Fruit fly (Drosophila melanogaster) whole organism, embryonic: ENCODE data around the gene RpL32.

Source experiments
- Awh ChIP-seq: fragments of 200-800 bp; sonication (Bioruptor generic); IDR thresholded peaks from 2 replicates; pipeline ENCODE4, ENCODE4 v1.3.6; 2022; ENCODE audit warnings: missing biosample characterization, missing genetic modification characterization
- Bdp1 ChIP-seq: fragments of 200-800 bp; sonication (Bioruptor generic); optimal IDR thresholded peaks from 3 replicates; lab custom pipeline; 2016; ENCODE audit warnings: missing biosample characterization, missing genetic modification characterization
- CG10209 ChIP-seq: fragments of 200-800 bp; sonication (Bioruptor generic); optimal IDR thresholded peaks from 3 replicates; lab custom pipeline; 2017; ENCODE audit warnings: missing biosample characterization, mild to moderate bottlenecking, missing genetic modification characterization, missing genetic modification reagents
- CG10321 ChIP-seq: fragments of 200-800 bp; sonication (Bioruptor generic); IDR thresholded peaks from 2 replicates; pipeline ENCODE4 v1.3.6; 2022; ENCODE audit warnings: missing biosample characterization, missing genetic modification characterization
- CG10543 ChIP-seq: fragments of 200-800 bp; sonication (Bioruptor generic); optimal IDR thresholded peaks from 3 replicates; lab custom pipeline; 2017; ENCODE audit warnings: missing biosample characterization, mild to moderate bottlenecking, missing genetic modification characterization, moderate library complexity
- CG11247 ChIP-seq: fragments of 200-800 bp; sonication (Bioruptor generic); IDR thresholded peaks from 2 replicates; pipeline ENCODE4 v1.3.6; 2022; ENCODE audit warnings: missing biosample characterization, missing genetic modification characterization
- CG13424 ChIP-seq: fragments of 200-800 bp; sonication (Bioruptor generic); optimal IDR thresholded peaks from 2 replicates; lab custom pipeline; 2019; ENCODE audit warnings: missing biosample characterization, mild to moderate bottlenecking, missing genetic modification characterization, moderate library complexity
- CG2678 ChIP-seq: fragments of 200-800 bp; sonication (Bioruptor generic); optimal IDR thresholded peaks from 3 replicates; lab custom pipeline; 2019; ENCODE audit warnings: missing biosample characterization, mild to moderate bottlenecking, missing genetic modification characterization, moderate library complexity
- CG2875 ChIP-seq: fragments of 200-800 bp; sonication (Bioruptor generic); optimal IDR thresholded peaks from 2 replicates; lab custom pipeline; 2017; ENCODE audit warnings: missing biosample characterization, mild to moderate bottlenecking, missing genetic modification characterization, missing genetic modification reagents
- CG30020 ChIP-seq: fragments of 200-800 bp; optimal IDR thresholded peaks from 2 replicates; lab custom pipeline; 2019; ENCODE audit warnings: missing biosample characterization, mild to moderate bottlenecking, missing genetic modification characterization, moderate library complexity
- CG31365 ChIP-seq: fragments of 200-800 bp; sonication (Bioruptor generic); optimal IDR thresholded peaks from 2 replicates; lab custom pipeline; 2018; ENCODE audit warnings: missing biosample characterization, mild to moderate bottlenecking, missing genetic modification characterization
- CG32532 ChIP-seq: fragments of 200-800 bp; sonication (Bioruptor generic); IDR thresholded peaks from 2 replicates; pipeline ENCODE4 v1.3.6; 2022; ENCODE audit warnings: missing biosample characterization, missing genetic modification characterization
- CG33557 ChIP-seq: fragments of 200-800 bp; sonication (Bioruptor generic); optimal IDR thresholded peaks from 2 replicates; lab custom pipeline; 2019; ENCODE audit warnings: missing biosample characterization, mild to moderate bottlenecking, missing genetic modification characterization, moderate library complexity
- CG3407 ChIP-seq: fragments of 200-800 bp; sonication (Bioruptor generic); optimal IDR thresholded peaks from 2 replicates; lab custom pipeline; 2018; ENCODE audit warnings: missing biosample characterization, mild to moderate bottlenecking, missing genetic modification characterization
- CG6765 ChIP-seq: fragments of 200-800 bp; sonication (Bioruptor generic); optimal IDR thresholded peaks from 3 replicates; lab custom pipeline; 2017; ENCODE audit warnings: missing biosample characterization, mild to moderate bottlenecking, missing genetic modification characterization
- CG7745 ChIP-seq: fragments of 200-800 bp; sonication (Bioruptor generic); optimal IDR thresholded peaks from 2 replicates; lab custom pipeline; 2018; ENCODE audit warnings: missing biosample characterization, mild to moderate bottlenecking, missing genetic modification characterization, moderate library complexity
- CG7839 ChIP-seq: fragments of 200-800 bp; sonication (Bioruptor generic); optimal IDR thresholded peaks from 3 replicates; lab custom pipeline; 2018; ENCODE audit warnings: missing biosample characterization, mild to moderate bottlenecking, missing genetic modification characterization, moderate library complexity
- CG8944 ChIP-seq: fragments of 200-800 bp; sonication (Bioruptor generic); optimal IDR thresholded peaks from 3 replicates; lab custom pipeline; 2016; ENCODE audit warnings: missing biosample characterization, missing genetic modification characterization
- CG9876 ChIP-seq: fragments of 200-800 bp; sonication (Bioruptor generic); optimal IDR thresholded peaks from 2 replicates; lab custom pipeline; 2016; ENCODE audit warnings: missing biosample characterization, missing genetic modification characterization
- CHES-1-like ChIP-seq: fragments of 200-800 bp; sonication (Bioruptor generic); optimal IDR thresholded peaks from 2 replicates; lab custom pipeline; 2016; ENCODE audit warnings: missing biosample characterization, missing genetic modification characterization
- Chrac-16 ChIP-seq: fragments of 200-800 bp; sonication (Bioruptor generic); optimal IDR thresholded peaks from 3 replicates; lab custom pipeline; 2016; ENCODE audit warnings: missing biosample characterization, missing genetic modification characterization
- CoRest ChIP-seq: fragments of 200-800 bp; sonication (Bioruptor generic); optimal IDR thresholded peaks from 3 replicates; lab custom pipeline; 2018; ENCODE audit warnings: missing biosample characterization, mild to moderate bottlenecking, missing genetic modification characterization, moderate library complexity
- CrebB ChIP-seq: fragments of 200-800 bp; sonication (Bioruptor generic); optimal IDR thresholded peaks from 3 replicates; lab custom pipeline; 2018; ENCODE audit warnings: missing biosample characterization, mild to moderate bottlenecking, missing genetic modification characterization
- D19B ChIP-seq: fragments of 200-800 bp; sonication (Bioruptor generic); optimal IDR thresholded peaks from 2 replicates; lab custom pipeline; 2017; ENCODE audit warnings: missing biosample characterization, mild to moderate bottlenecking, missing genetic modification characterization
- Dbx ChIP-seq: fragments of 200-800 bp; sonication (Bioruptor generic); IDR thresholded peaks from 3 replicates; pipeline ENCODE4 v1.3.6; 2022; ENCODE audit warnings: missing biosample characterization, missing genetic modification characterization
- Elba2 ChIP-seq: fragments of 200-800 bp; sonication (Bioruptor generic); optimal IDR thresholded peaks from 3 replicates; lab custom pipeline; 2016; ENCODE audit warnings: missing biosample characterization, missing genetic modification characterization
- Fer1 ChIP-seq: fragments of 200-800 bp; sonication (Bioruptor generic); optimal IDR thresholded peaks from 2 replicates; lab custom pipeline; 2017; ENCODE audit warnings: missing biosample characterization, mild to moderate bottlenecking, missing genetic modification characterization
- Hand ChIP-seq: fragments of 200-800 bp; sonication (Bioruptor generic); optimal IDR thresholded peaks from 2 replicates; lab custom pipeline; 2017; ENCODE audit warnings: mild to moderate bottlenecking, missing biosample characterization, missing genetic modification reagents, missing genetic modification characterization
- Med ChIP-seq: fragments of 200-800 bp; sonication (Bioruptor generic); peaks from one replicate; lab custom pipeline; 2016; ENCODE audit warnings: missing biosample characterization, missing genetic modification characterization, mild to moderate bottlenecking, inconsistent platforms, moderate library complexity
- Nf-YA ChIP-seq: fragments of 200-800 bp; sonication (Bioruptor generic); IDR thresholded peaks from 2 replicates; pipeline ENCODE4 v1.3.6; 2022; ENCODE audit warnings: missing biosample characterization, missing genetic modification characterization
- Ravus ChIP-seq: fragments of 200-800 bp; sonication (Bioruptor generic); IDR thresholded peaks from 2 replicates; pipeline ENCODE4 v1.3.6; 2022; ENCODE audit warnings: missing biosample characterization, missing genetic modification characterization
- Sox102F ChIP-seq: fragments of 200-800 bp; sonication (Bioruptor generic); optimal IDR thresholded peaks from 2 replicates; lab custom pipeline; 2018; ENCODE audit warnings: missing biosample characterization, mild to moderate bottlenecking, missing genetic modification characterization, moderate library complexity
- ap ChIP-seq: fragments of 200-800 bp; sonication (Bioruptor generic); IDR thresholded peaks from 2 replicates; pipeline ENCODE4 v1.3.6; 2022; ENCODE audit warnings: missing biosample characterization, missing genetic modification characterization
- br ChIP-seq: fragments of >200 bp; optimal IDR thresholded peaks from 2 replicates; lab custom pipeline; 2017
- cato ChIP-seq: fragments of 200-800 bp; sonication (Bioruptor generic); optimal IDR thresholded peaks from 2 replicates; lab custom pipeline; 2016; ENCODE audit warnings: missing biosample characterization, missing genetic modification characterization, borderline replicate concordance
- ci ChIP-seq: fragments of 200-800 bp; sonication (Bioruptor generic); IDR thresholded peaks from 3 replicates; pipeline ENCODE4 v1.3.6; 2022; ENCODE audit warnings: missing biosample characterization, missing genetic modification characterization
- exex ChIP-seq: fragments of 200-800 bp; sonication (Bioruptor generic); optimal IDR thresholded peaks from 4 replicates; lab custom pipeline; 2018; ENCODE audit warnings: missing biosample characterization, mild to moderate bottlenecking, missing genetic modification characterization, moderate library complexity
- fd64A ChIP-seq: fragments of 200-800 bp; sonication (Bioruptor generic); optimal IDR thresholded peaks from 3 replicates; lab custom pipeline; 2018; ENCODE audit warnings: missing biosample characterization, mild to moderate bottlenecking, missing genetic modification characterization
- hbn ChIP-seq: fragments of 200-800 bp; sonication (Bioruptor generic); IDR thresholded peaks from 2 replicates; pipeline ENCODE4 v1.3.6; 2022; ENCODE audit warnings: missing biosample characterization, missing genetic modification characterization; ENCODE audit not compliant: partially characterized antibody
- ind ChIP-seq: fragments of 200-800 bp; sonication (Bioruptor generic); optimal IDR thresholded peaks from 3 replicates; lab custom pipeline; 2016; ENCODE audit warnings: missing biosample characterization, missing genetic modification characterization
- lab ChIP-seq: fragments of 200-800 bp; sonication (Bioruptor generic); optimal IDR thresholded peaks from 3 replicates; lab custom pipeline; 2017; ENCODE audit warnings: missing biosample characterization, missing genetic modification characterization, mild to moderate bottlenecking, moderate library complexity, missing genetic modification reagents
- lola ChIP-seq, 3 experiments: fragments of >200 bp in 2 of 3; fragments of 200-800 bp in 1 of 3; sonication (Bioruptor generic) in 1 of 3; optimal IDR thresholded peaks; 2 replicates each; lab custom pipeline; 2017 to 2019; ENCODE audit warnings: missing biosample characterization in 3 of 3, missing genetic modification characterization in 3 of 3, mild to moderate bottlenecking in 1 of 3, moderate library complexity in 1 of 3
- mam ChIP-seq: fragments of 200-800 bp; sonication (Bioruptor generic); optimal IDR thresholded peaks from 3 replicates; lab custom pipeline; 2016; ENCODE audit warnings: missing biosample characterization, missing genetic modification characterization
- pb ChIP-seq: fragments of 200-800 bp; sonication (Bioruptor generic); optimal IDR thresholded peaks from 3 replicates; lab custom pipeline; 2016; ENCODE audit warnings: missing biosample characterization, missing genetic modification characterization
- ranshi ChIP-seq: fragments of 200-800 bp; sonication (Bioruptor generic); IDR thresholded peaks from 2 replicates; pipeline ENCODE4 v1.3.6; 2022; ENCODE audit warnings: missing biosample characterization, missing genetic modification characterization
- schlank ChIP-seq: fragments of 200-800 bp; sonication (Bioruptor generic); optimal IDR thresholded peaks from 2 replicates; lab custom pipeline; 2018; ENCODE audit warnings: missing biosample characterization, mild to moderate bottlenecking, missing genetic modification characterization
- ssp ChIP-seq: fragments of 200-800 bp; sonication (Bioruptor generic); IDR thresholded peaks from 2 replicates; pipeline ENCODE4 v1.3.6; 2022; ENCODE audit warnings: missing biosample characterization, missing genetic modification characterization
- stwl ChIP-seq: fragments of 200-800 bp; sonication (Bioruptor generic); optimal IDR thresholded peaks from 3 replicates; lab custom pipeline; 2018; ENCODE audit warnings: missing biosample characterization, mild to moderate bottlenecking, missing genetic modification characterization, moderate library complexity
- trem ChIP-seq: fragments of 200-800 bp; optimal IDR thresholded peaks from 3 replicates; lab custom pipeline; 2019; ENCODE audit warnings: missing biosample characterization, mild to moderate bottlenecking, missing genetic modification characterization, moderate library complexity
- tup ChIP-seq: fragments of 200-800 bp; sonication (Bioruptor generic); optimal IDR thresholded peaks from 2 replicates; lab custom pipeline; 2016; ENCODE audit warnings: missing biosample characterization, mild to moderate bottlenecking, missing genetic modification characterization, moderate library complexity
- unc-4 ChIP-seq: fragments of 200-800 bp; sonication (Bioruptor generic); IDR thresholded peaks from 2 replicates; pipeline ENCODE4 v1.3.6; 2022; ENCODE audit warnings: missing biosample characterization, missing genetic modification characterization; ENCODE audit not compliant: partially characterized antibody

RpL32 gene

dm6 chr3R:30004648-30005047, 41.3 kb downstream of the RpL32 start, which contains the start of the genes Nlp and Nph (continued):
- TF ChIP-seq lab (no peak), ci (no peak), ssp (GFP tag; lab: Robert Waterston, UW) (no peak), CrebB (tag; lab: Kevin White, UChicago) (no peak), CG31365 (tag; lab: Kevin White, UChicago) (no peak), CG30020 (tag; lab: Kevin White, UChicago) (peak; percentile 38), CG11247 (GFP tag; lab: Robert Waterston, UW) (no peak), schlank (tag; lab: Kevin White, UChicago) (no peak), fd64A (GFP tag; lab: Kevin White, UChicago) (no peak), Med (GFP tag; lab: Kevin White, UChicago) (peak; percentile 89), hbn (GFP tag; lab: Robert Waterston, UW) (peak; percentile 88), tup (GFP tag; lab: Kevin White, UChicago) (no peak), br (lab: Kevin White, UChicago) (no peak), CG8944 (no peak), Fer1 (peak; percentile 52), Chrac-16 (GFP tag; lab: Kevin White, UChicago) (peak; percentile 6), CG3407 (GFP tag; lab: Kevin White, UChicago) (no peak), CG9876 (GFP tag; lab: Kevin White, UChicago) (no peak), CG7839 (no peak), trem (peak; percentile 90), CG32532 (GFP tag; lab: Robert Waterston, UW) (peak; percentile 43; the same call in 1 of the 2 replicates), stwl (tag; lab: Kevin White, UChicago) (peak; percentile 90), Elba2 (GFP tag; lab: Kevin White, UChicago) (no peak), ap (no peak), CG7745 (tag; lab: Kevin White, UChicago) (no peak), Bdp1 (GFP tag; lab: Kevin White, UChicago) (no peak), lola (GFP tag; optimal IDR thresholded peaks at IDR 0.05; lab: Kevin White, UChicago) (no peak), Hand (GFP tag; lab: Kevin White, UChicago) (no peak), CG10209 (GFP tag; lab: Kevin White, UChicago) (no peak), CG2875 (GFP tag; lab: Kevin White, UChicago) (no peak), Dbx (0 out of 3 replicates have a peak, but pooled peaks have one; percentile 36), pb (GFP tag; lab: Kevin White, UChicago) (no peak), CG13424 (tag; lab: Kevin White, UChicago) (peak; percentile 15), Sox102F (GFP tag; lab: Kevin White, UChicago) (no peak), Nf-YA (GFP tag; lab: Robert Waterston, UW) (no peak), D19B (no peak), unc-4 (GFP tag; lab: Robert Waterston, UW) (peak; percentile 90), CG6765 (GFP tag; lab: Kevin White, UChicago) (no peak), cato (GFP tag; lab: Kevin White, UChicago) (no peak), CHES-1-like (GFP tag; lab: Kevin White, UChicago) (peak; percentile 40), CG2678 (no peak), CG33557 (GFP tag; lab: Kevin White, UChicago) (no peak), CoRest (peak; percentile 15), Awh (no peak), Ravus (no peak), ind (GFP tag; lab: Kevin White, UChicago) (peak; percentile 13), CG10543 (GFP tag; lab: Kevin White, UChicago) (no peak), CG10321 (GFP tag; lab: Robert Waterston, UW) (no peak), mam (GFP tag; lab: Kevin White, UChicago) (peak; percentile 36), ranshi (no peak), exex (tag; lab: Kevin White, UChicago) (no peak)
